Worm (Caenorhabditis elegans): ENCODE measurements around the gene Y75B8A.10.

DNA sequence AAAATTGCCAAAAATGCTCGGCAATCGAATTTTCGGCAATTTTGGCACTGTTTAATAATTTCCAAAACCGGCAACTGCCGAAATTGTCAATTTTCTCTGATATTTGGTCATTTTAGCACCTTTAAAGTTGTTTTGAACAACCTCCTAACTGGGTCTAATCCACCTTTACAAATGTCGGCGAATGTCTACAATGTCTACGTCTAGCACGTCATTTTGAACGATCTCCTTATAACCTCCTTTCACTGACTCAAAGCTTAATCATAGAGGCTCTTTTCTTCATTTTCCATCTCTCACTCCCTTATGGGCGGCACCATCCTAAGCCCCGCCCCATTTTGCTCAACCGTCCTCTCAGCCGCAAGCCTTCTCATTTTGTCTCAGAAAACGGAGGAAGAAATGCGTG, 11.4 kb upstream of the Y75B8A.10 start, which contains the start of gene Y75B8A.44:
- no peak for TF ChIP-seq flt-1 (GFP tag; IDR thresholded peaks at IDR 0.05)
- TF ChIP-seq ceh-36 (tag; optimal IDR thresholded peaks at IDR 0.05), result no peak
- TF ChIP-seq ama-1 (optimal IDR thresholded peaks at IDR 0.05), result no peak
- no peak for TF ChIP-seq B0310.2 (tag; optimal IDR thresholded peaks at IDR 0.05)
- no peak for TF ChIP-seq hmg-4 (GFP tag; optimal IDR thresholded peaks at IDR 0.05)
- no peak for TF ChIP-seq tbx-37 (GFP tag; conservative IDR thresholded peaks at IDR 0.05)
- no peak for TF ChIP-seq ets-7 (tag; optimal IDR thresholded peaks at IDR 0.05)
- no peak for TF ChIP-seq pes-1 (GFP tag; IDR thresholded peaks at IDR 0.05)
- no peak for TF ChIP-seq ceh-13 (GFP tag; optimal IDR thresholded peaks at IDR 0.05)
- no peak for TF ChIP-seq hmbx-1 (tag; optimal IDR thresholded peaks at IDR 0.05)

All from whole organism, early embryonic.